Worm (Caenorhabditis elegans): ENCODE results near the gene C36C5.15.

DNA sequence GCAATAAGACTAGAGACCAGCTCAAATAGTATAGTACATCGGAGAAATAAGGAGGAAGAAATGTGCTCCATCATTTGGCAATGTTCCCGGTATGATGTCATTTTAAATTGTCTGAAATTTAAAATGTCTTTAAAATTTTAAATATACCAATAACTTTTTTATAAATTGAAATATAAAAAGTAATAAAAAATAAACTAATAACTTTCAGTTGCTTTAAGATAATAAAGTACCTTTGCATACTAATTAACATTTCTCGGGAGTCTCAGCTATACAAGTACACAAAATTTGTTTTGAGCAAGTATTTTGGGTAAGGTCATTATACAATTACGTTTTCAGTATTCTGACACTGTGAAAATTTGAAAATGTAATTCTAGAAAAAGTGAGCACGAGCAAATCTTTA is 16.7 kb downstream of the C36C5.15 start, which contains the start of gene srab-6:
- no peak for TF ChIP-seq W03F9.2 (tag; optimal IDR thresholded peaks at IDR 0.05)
- TF ChIP-seq him-1 (tag; optimal IDR thresholded peaks at IDR 0.05), result no peak

All from whole organism, L4/young adult.